Worm (Caenorhabditis elegans): Measurements from ENCODE around the gene lgc-20.

- TF ChIP-seq ama-1 (optimal IDR thresholded peaks at IDR 0.05) (no peak), sptf-1 (tag; optimal IDR thresholded peaks at IDR 0.05) (no peak), ets-5 (GFP tag; IDR thresholded peaks at IDR 0.05) (no peak), rnt-1 (tag; optimal IDR thresholded peaks at IDR 0.05) (no peak), nhr-28 (tag; optimal IDR thresholded peaks at IDR 0.05) (no peak), blmp-1 (tag; optimal IDR thresholded peaks at IDR 0.05) (no peak), nhr-237 (tag; optimal IDR thresholded peaks at IDR 0.05) (no peak), ztf-4 (tag; optimal IDR thresholded peaks at IDR 0.05) (no peak)
Measured at ce11 chrII:11339507-11339906, 3.9 kb downstream of the lgc-20 start, which contains the start of gene rmd-3.
